Fruit fly (Drosophila melanogaster) whole organism, pupa: Measurements from ENCODE around the gene be.

Source experiments
- CG4496 ChIP-seq: fragments of 200-800 bp; sonication (Bioruptor generic); IDR thresholded peaks from 3 replicates; pipeline ENCODE4 v1.3.6; 2022; ENCODE audit warnings: missing biosample characterization, missing genetic modification characterization
- Ets98B ChIP-seq: fragments of 200-800 bp; sonication (Bioruptor generic); IDR thresholded peaks from 2 replicates; pipeline ENCODE4 v1.3.6; 2022; ENCODE audit warnings: missing biosample characterization, missing genetic modification characterization
- Pif1B ChIP-seq: fragments of 200-800 bp; sonication (Bioruptor generic); optimal IDR thresholded peaks from 3 replicates; lab custom pipeline; 2016; ENCODE audit warnings: missing biosample characterization, missing genetic modification characterization

dm6 chrX:15023395-15023794, 841 bp upstream of the be start:
- TF ChIP-seq CG4496 = no peak
- TF ChIP-seq Pif1B (GFP tag; lab: Kevin White, UChicago) = no peak
- TF ChIP-seq Ets98B (GFP tag; lab: Robert Waterston, UW) = no peak
